Worm (Caenorhabditis elegans) whole organism, L4/young adult: ENCODE data around the gene ZK632.11.

ENCODE experiments used
- W03F9.2 ChIP-seq: fragments of 150-350 bp; optimal IDR thresholded peaks from 2 replicates; lab custom pipeline; 2014; ENCODE audit warnings: missing biosample characterization, missing genetic modification characterization
- him-1 ChIP-seq: sonication (generic microtip); optimal IDR thresholded peaks from 2 replicates; lab custom pipeline; 2016; ENCODE audit warnings: missing genotype, missing genetic modification reagents, missing genetic modification characterization, missing compliant biosample characterization

- TF ChIP-seq W03F9.2 (tag; lab: Kevin White, UChicago) = no peak
- no peak for TF ChIP-seq him-1
These were observed 39.6 kb downstream of the ZK632.11 start for ce11 chrIII:9867352-9867751.
